Worm (Caenorhabditis elegans) whole organism, mixed stage, embryonic: ENCODE data around the gene F42G2.5.

ENCODE experiments used
- blmp-1 ChIP-seq: fragments of 150-350 bp; optimal IDR thresholded peaks from 2 replicates; lab custom pipeline; 2014; ENCODE audit warnings: missing biosample characterization, missing genetic modification characterization
- ces-1 ChIP-seq: fragments of 150-350 bp; optimal IDR thresholded peaks from 2 replicates; lab custom pipeline; 2014; ENCODE audit warnings: missing biosample characterization, missing genetic modification reagents, missing genetic modification characterization
- drap-1 ChIP-seq: fragments of 200-800 bp; sonication (Bioruptor generic); optimal IDR thresholded peaks from 3 replicates; lab custom pipeline; 2018; ENCODE audit warnings: mild to moderate bottlenecking, missing genetic modification characterization, missing compliant biosample characterization
- elt-1 ChIP-seq: sonication (generic microtip); optimal IDR thresholded peaks from 2 replicates; lab custom pipeline; 2017; ENCODE audit warnings: missing genetic modification characterization, mild to moderate bottlenecking, missing compliant biosample characterization, antibody characterized with exemption, moderate library complexity, borderline replicate concordance; ENCODE audit not compliant: insufficient read depth
- lin-13 ChIP-seq: fragments of 150-350 bp; optimal IDR thresholded peaks from 2 replicates; lab custom pipeline; 2014; ENCODE audit warnings: missing biosample characterization, missing genetic modification characterization
- mep-1 ChIP-seq: fragments of 150-350 bp; optimal IDR thresholded peaks from 2 replicates; lab custom pipeline; 2017; ENCODE audit warnings: missing biosample characterization, missing genetic modification reagents, missing genetic modification characterization, inconsistent platforms
- nhr-12 ChIP-seq: fragments of 150-350 bp; optimal IDR thresholded peaks from 2 replicates; lab custom pipeline; 2014; ENCODE audit warnings: missing biosample characterization, missing genetic modification characterization
- nhr-2 ChIP-seq: fragments of 150-350 bp; optimal IDR thresholded peaks from 2 replicates; lab custom pipeline; 2014; ENCODE audit warnings: missing biosample characterization, missing genetic modification characterization
- pha-4 ChIP-seq: fragments of 150-350 bp; optimal IDR thresholded peaks from 2 replicates; lab custom pipeline; 2018; ENCODE audit warnings: missing biosample characterization, missing genetic modification reagents, missing genetic modification characterization
- unc-62 ChIP-seq: fragments of 150-350 bp; optimal IDR thresholded peaks from 2 replicates; lab custom pipeline; 2014; ENCODE audit warnings: missing biosample characterization, missing genetic modification reagents, missing genetic modification characterization

DNA sequence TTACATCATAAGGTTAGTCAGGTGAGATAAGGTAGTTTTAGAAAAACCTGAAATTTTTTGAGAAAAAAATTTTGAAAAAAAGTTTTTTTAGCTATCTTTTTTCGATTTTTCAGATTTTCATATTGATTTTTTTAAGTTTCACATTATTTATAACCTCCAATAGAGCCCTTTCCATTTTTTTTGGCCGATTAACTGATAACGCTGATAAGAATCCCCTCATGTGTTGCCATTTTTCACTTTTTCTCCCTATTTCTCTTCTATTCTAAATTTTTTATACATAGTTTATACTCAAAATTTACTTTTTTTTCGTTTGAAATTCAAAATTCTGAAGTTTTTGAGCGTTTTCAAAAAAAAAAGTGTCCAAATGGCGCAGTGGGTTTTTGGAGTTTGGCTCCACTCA is 20.4 kb upstream of the F42G2.5 start:
- TF ChIP-seq nhr-12 (tag; lab: Kevin White, UChicago), result no peak
- no peak for TF ChIP-seq lin-13 (tag; lab: Kevin White, UChicago)
- TF ChIP-seq elt-1 (tag; lab: Kevin White, UChicago), result no peak
- no peak for TF ChIP-seq pha-4
- TF ChIP-seq blmp-1 (tag; lab: Kevin White, UChicago), result no peak
- TF ChIP-seq unc-62, result no peak
- no peak for TF ChIP-seq nhr-2 (tag; lab: Kevin White, UChicago)
- no peak for TF ChIP-seq ces-1 (GFP tag; lab: Kevin White, UChicago)
- TF ChIP-seq drap-1, result no peak
- TF ChIP-seq mep-1 (tag; lab: Kevin White, UChicago), result no peak
